Worm (Caenorhabditis elegans): ENCODE measurements around the gene F19B10.1.

The F19B10.1 gene

ce11 chrII:3663796-3664195 lies 19.2 kb upstream of the F19B10.1 start, which contains the start of gene F19B10.6:
Gene F19B10.6, minus strand, starts transcription at chrII:3663896.
- TF ChIP-seq nhr-11 (tag; optimal IDR thresholded peaks at IDR 0.05) (no peak), pqm-1 (tag; optimal IDR thresholded peaks at IDR 0.05) (no peak)

- TF ChIP-seq ceh-18 (tag; optimal IDR thresholded peaks at IDR 0.05): no peak
- no peak for TF ChIP-seq che-1 (tag; optimal IDR thresholded peaks at IDR 0.05)
- no peak for TF ChIP-seq ceh-2 (tag; optimal IDR thresholded peaks at IDR 0.05)
- TF ChIP-seq lim-6 (tag; optimal IDR thresholded peaks at IDR 0.05): no peak
- TF ChIP-seq zip-5 (tag; optimal IDR thresholded peaks at IDR 0.05): no peak
- no peak for TF ChIP-seq elt-4 (tag; optimal IDR thresholded peaks at IDR 0.05)
- no peak for TF ChIP-seq pha-4 (tag; optimal IDR thresholded peaks at IDR 0.05)
- no peak for TF ChIP-seq ceh-45 (GFP tag; IDR thresholded peaks at IDR 0.05)
- TF ChIP-seq odd-2 (tag; optimal IDR thresholded peaks at IDR 0.05): no peak
- no peak for TF ChIP-seq tbx-2 (tag; optimal IDR thresholded peaks at IDR 0.05)
Measured at ce11 chrII:3664470-3664869, 18.5 kb upstream of the F19B10.1 start, which contains the start of gene F19B10.3. Gene F19B10.3, plus strand, starts transcription at chrII:3664770.

- TF ChIP-seq nfya-1 (tag; optimal IDR thresholded peaks at IDR 0.05) (peak; percentile 64), pha-2 (tag; optimal IDR thresholded peaks at IDR 0.05) (no peak), ceh-6 (GFP tag; optimal IDR thresholded peaks at IDR 0.05) (no peak)
Measured at ce11 chrII:3665181-3665580, 17.8 kb upstream of the F19B10.1 start.

- no peak for TF ChIP-seq ceh-45 (GFP tag; IDR thresholded peaks at IDR 0.05)
- TF ChIP-seq tbx-7 (tag; optimal IDR thresholded peaks at IDR 0.05): no peak
- no peak for TF ChIP-seq Y22D7AL.16 (tag; optimal IDR thresholded peaks at IDR 0.05)
- TF ChIP-seq unc-55 (GFP tag; optimal IDR thresholded peaks at IDR 0.05): no peak
- no peak for TF ChIP-seq ceh-34 (tag; optimal IDR thresholded peaks at IDR 0.05)
- no peak for TF ChIP-seq syd-9 (tag; optimal IDR thresholded peaks at IDR 0.05)
- TF ChIP-seq ttx-3 (tag; optimal IDR thresholded peaks at IDR 0.05): no peak
Measured at ce11 chrII:3669315-3669714, 13.7 kb upstream of the F19B10.1 start, which contains the start of gene srx-97. Gene srx-97, minus strand, starts transcription at chrII:3669415.

- no peak for TF ChIP-seq ceh-34 (tag; optimal IDR thresholded peaks at IDR 0.05)
- no peak for TF ChIP-seq elt-4 (tag; optimal IDR thresholded peaks at IDR 0.05)
- TF ChIP-seq pat-9 (tag; optimal IDR thresholded peaks at IDR 0.05): no peak
- TF ChIP-seq hlh-13 (GFP tag; optimal IDR thresholded peaks at IDR 0.05): no peak
- no peak for TF ChIP-seq pha-4 (tag; optimal IDR thresholded peaks at IDR 0.05)
- no peak for TF ChIP-seq ceh-48 (tag; optimal IDR thresholded peaks at IDR 0.05)
- no peak for TF ChIP-seq K02D7.2 (tag; optimal IDR thresholded peaks at IDR 0.05)
- no peak for TF ChIP-seq nfya-1 (tag; optimal IDR thresholded peaks at IDR 0.05)
- no peak for TF ChIP-seq ama-1 (optimal IDR thresholded peaks at IDR 0.05)
- no peak for TF ChIP-seq syd-9 (tag; optimal IDR thresholded peaks at IDR 0.05)
Measured at ce11 chrII:3670956-3671355, 12.0 kb upstream of the F19B10.1 start, which contains the start of gene srx-98. Gene srx-98, minus strand, starts transcription at chrII:3671056.

ce11 chrII:3673493-3673892 lies 9.5 kb upstream of the F19B10.1 start, which contains the start of gene sea-1:
Gene sea-1, minus strand, starts transcription at chrII:3673593.
- TF ChIP-seq T23F11.4 (GFP tag; optimal IDR thresholded peaks at IDR 0.05) (no peak), hlh-8 (tag; optimal IDR thresholded peaks at IDR 0.05) (no peak), pax-1 (tag; optimal IDR thresholded peaks at IDR 0.05) (no peak), pha-4 (tag; optimal IDR thresholded peaks at IDR 0.05) (no peak), dmd-4 (tag; optimal IDR thresholded peaks at IDR 0.05; ENCODE audit: borderline replicate concordance) (no peak), F13H6.1 (tag; optimal IDR thresholded peaks at IDR 0.05) (no peak), Y22D7AL.16 (tag; optimal IDR thresholded peaks at IDR 0.05) (no peak), eyg-1 (tag; optimal IDR thresholded peaks at IDR 0.05) (no peak)
